Fruit fly (Drosophila melanogaster) whole organism, wandering third instar larva: ENCODE results near the gene stc.

Source experiments
- Abd-B ChIP-seq: fragments of >200 bp; optimal IDR thresholded peaks from 2 replicates; lab custom pipeline; 2017; ENCODE audit warnings: missing biosample characterization, missing genetic modification characterization
- CG32264 ChIP-seq: fragments of 200-800 bp; sonication (Bioruptor generic); optimal IDR thresholded peaks from 2 replicates; lab custom pipeline; 2016; ENCODE audit warnings: missing biosample characterization, missing genetic modification characterization
- CG9705 ChIP-seq: fragments of 200-800 bp; sonication (Bioruptor generic); optimal IDR thresholded peaks from 2 replicates; lab custom pipeline; 2018; ENCODE audit warnings: missing biosample characterization, mild to moderate bottlenecking, missing genetic modification characterization
- CrebA ChIP-seq: fragments of 200-800 bp; sonication (Bioruptor generic); optimal IDR thresholded peaks from 2 replicates; lab custom pipeline; 2016; ENCODE audit warnings: missing biosample characterization, mild to moderate bottlenecking, missing genetic modification characterization, borderline replicate concordance
- GATAd ChIP-seq: sonication (Bioruptor generic); optimal IDR thresholded peaks from 2 replicates; lab custom pipeline; 2016; ENCODE audit warnings: missing biosample characterization, missing genetic modification characterization
- Hr78 ChIP-seq: fragments of >200 bp; optimal IDR thresholded peaks from 2 replicates; lab custom pipeline; 2017; ENCODE audit warnings: missing biosample characterization, missing genetic modification characterization
- Hr83 ChIP-seq: fragments of 200-300 bp; sonication (Bioruptor generic); optimal IDR thresholded peaks from 2 replicates; lab custom pipeline; 2016; ENCODE audit warnings: missing biosample characterization, mild to moderate bottlenecking, missing genetic modification characterization, moderate library complexity; ENCODE audit not compliant: poor library complexity, severe bottlenecking
- Mio ChIP-seq: sonication (Bioruptor generic); optimal IDR thresholded peaks from 2 replicates; lab custom pipeline; 2016; ENCODE audit warnings: missing biosample characterization, missing genetic modification characterization
- N ChIP-seq: fragments of >200 bp; optimal IDR thresholded peaks from 2 replicates; lab custom pipeline; 2018; ENCODE audit warnings: missing biosample characterization, missing external identifiers, missing genetic modification characterization
- Rel ChIP-seq, 2 experiments: fragments of 200-800 bp; sonication (Bioruptor generic) in 1 of 2; optimal IDR thresholded peaks; 2 replicates in 1 of 2; 3 replicates in 1 of 2; lab custom pipeline; 2016 to 2019; ENCODE audit warnings: mild to moderate bottlenecking in 2 of 2, missing biosample characterization in 2 of 2, missing genetic modification characterization in 2 of 2, moderate library complexity in 1 of 2
- Vsx2 ChIP-seq: fragments of 200-300, 225-300 bp; sonication (Bioruptor generic); optimal IDR thresholded peaks from 2 replicates; lab custom pipeline; 2018; ENCODE audit warnings: missing biosample characterization, missing genetic modification characterization; ENCODE audit not compliant: partially characterized antibody
- br ChIP-seq: fragments of 200-800 bp; sonication (Bioruptor generic); optimal IDR thresholded peaks from 2 replicates; lab custom pipeline; 2016; ENCODE audit warnings: missing biosample characterization, missing genetic modification characterization
- dl ChIP-seq, 2 experiments: fragments of 175-275, 200-275 bp in 1 of 2; fragments of 200-275 bp in 1 of 2; sonication (Bioruptor generic); optimal IDR thresholded peaks; lab custom pipeline; 2018; ENCODE audit warnings: mild to moderate bottlenecking in 2 of 2, missing biosample characterization in 2 of 2, missing genetic modification characterization in 2 of 2, moderate library complexity in 2 of 2; ENCODE audit not compliant: partially characterized antibody in 2 of 2, insufficient read depth in 1 of 2
- ey ChIP-seq: fragments of 200-800 bp; sonication (Bioruptor generic); optimal IDR thresholded peaks from 2 replicates; lab custom pipeline; 2016; ENCODE audit warnings: missing biosample characterization, missing genetic modification characterization
- foxo ChIP-seq, 2 experiments: fragments of 200-800 bp; sonication (Bioruptor generic); optimal IDR thresholded peaks; 2 replicates in 1 of 2; 3 replicates in 1 of 2; lab custom pipeline; 2016 to 2017; ENCODE audit warnings: missing biosample characterization in 2 of 2, missing genetic modification characterization in 2 of 2
- fru ChIP-seq: fragments of 200-800 bp; sonication (Bioruptor generic); optimal IDR thresholded peaks from 3 replicates; lab custom pipeline; 2016; ENCODE audit warnings: missing biosample characterization, mild to moderate bottlenecking, missing genetic modification characterization
- jim ChIP-seq: fragments of 175-275, 200-325 bp; sonication (Bioruptor generic); optimal IDR thresholded peaks from 2 replicates; lab custom pipeline; 2016; ENCODE audit warnings: missing biosample characterization, mild to moderate bottlenecking, missing genetic modification characterization
- pan ChIP-seq: fragments of >200 bp; optimal IDR thresholded peaks from 2 replicates; lab custom pipeline; 2017
- psq ChIP-seq: fragments of 200-800 bp; sonication (Bioruptor generic); optimal IDR thresholded peaks from 3 replicates; lab custom pipeline; 2017; ENCODE audit warnings: missing biosample characterization, mild to moderate bottlenecking, missing genetic modification characterization, moderate library complexity
- rgr ChIP-seq: fragments of 200-800 bp; sonication (Bioruptor generic); optimal IDR thresholded peaks from 3 replicates; lab custom pipeline; 2016; ENCODE audit warnings: missing biosample characterization, mild to moderate bottlenecking, missing genetic modification characterization
- sv ChIP-seq: fragments of 200-800 bp; sonication (Bioruptor generic); optimal IDR thresholded peaks from 3 replicates; lab custom pipeline; 2016; ENCODE audit warnings: missing biosample characterization, missing genetic modification characterization
- woc ChIP-seq: sonication (Bioruptor generic); optimal IDR thresholded peaks from 2 replicates; lab custom pipeline; 2016; ENCODE audit warnings: missing biosample characterization, mild to moderate bottlenecking, missing genetic modification characterization

stc gene

dm6 chr2L:15117995-15118394 lies 4.7 kb downstream of the stc start:
- no peak for TF ChIP-seq jim (GFP tag; lab: Kevin White, UChicago)
- no peak for TF ChIP-seq fru (GFP tag; lab: Kevin White, UChicago)
- TF ChIP-seq Hr78 (GFP tag; lab: Kevin White, UChicago), result no peak
- no peak for TF ChIP-seq Vsx2 (GFP tag; lab: Kevin White, UChicago)
- no peak for TF ChIP-seq rgr (GFP tag; lab: Kevin White, UChicago)
- TF ChIP-seq CG32264, result no peak
- no peak for TF ChIP-seq foxo (GFP tag; optimal IDR thresholded peaks at IDR 0.05; lab: Kevin White, UChicago)
- TF ChIP-seq pan, result no peak

DNA sequence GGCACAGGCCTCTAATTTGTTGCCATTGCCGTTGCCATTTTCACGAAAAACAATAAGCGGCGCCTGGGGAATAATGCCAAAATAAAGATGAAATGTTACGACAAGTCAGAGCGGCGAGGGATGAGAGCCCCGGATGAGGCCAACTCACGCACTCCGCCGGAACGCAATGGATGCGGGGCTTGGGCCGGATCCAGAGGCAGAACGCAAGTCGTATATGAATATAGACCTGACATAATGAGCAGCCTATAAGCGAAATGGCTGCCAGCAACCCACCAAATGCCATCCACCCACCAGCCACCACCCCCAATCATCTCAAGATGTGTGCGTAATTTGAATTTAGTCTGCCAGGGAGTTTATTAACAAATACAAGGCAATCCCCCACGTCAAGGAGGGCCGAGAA lies 5.2 kb downstream of the stc start:
- TF ChIP-seq CG9705, result no peak
- no peak for TF ChIP-seq br (GFP tag; lab: Kevin White, UChicago)
- TF ChIP-seq N (GFP tag; lab: Kevin White, UChicago), result no peak
- no peak for TF ChIP-seq psq
- TF ChIP-seq Mio (GFP tag; lab: Kevin White, UChicago), result no peak
- TF ChIP-seq Rel (GFP tag; optimal IDR thresholded peaks at IDR 0.05; lab: Kevin White, UChicago), result no peak
- no peak for TF ChIP-seq Rel (tag; optimal IDR thresholded peaks at IDR 0.05; lab: Kevin White, UChicago)
- TF ChIP-seq Hr83 (GFP tag; lab: Kevin White, UChicago), result no peak
- no peak for TF ChIP-seq CrebA
- TF ChIP-seq rgr (GFP tag; lab: Kevin White, UChicago), result no peak
- TF ChIP-seq foxo (GFP tag; optimal IDR thresholded peaks at IDR 0.05; lab: Kevin White, UChicago), result no peak
- TF ChIP-seq pan, result no peak
- no peak for TF ChIP-seq woc (GFP tag; lab: Kevin White, UChicago)
- TF ChIP-seq sv (GFP tag; lab: Kevin White, UChicago), result no peak
- TF ChIP-seq Abd-B (GFP tag; lab: Kevin White, UChicago), result no peak
- no peak for TF ChIP-seq ey (GFP tag; lab: Kevin White, UChicago)
- no peak for TF ChIP-seq dl (GFP tag; optimal IDR thresholded peaks at IDR 0.05; lab: Kevin White, UChicago; ENCODE audit: insufficient read depth in 1 of 2, partially characterized antibody in 2 of 2)
- TF ChIP-seq GATAd (GFP tag; lab: Kevin White, UChicago), result no peak
